Worm (Caenorhabditis elegans) whole organism, young adult: ENCODE results near the gene col-38.

Experiments used
- B0261.1 ChIP-seq: sonication (generic microtip); optimal IDR thresholded peaks from 2 replicates; lab custom pipeline; 2016; ENCODE audit warnings: mild to moderate bottlenecking, missing genetic modification characterization, moderate library complexity, missing compliant biosample characterization
- C17E4.6 ChIP-seq: fragments of 200-800 bp; sonication (Bioruptor generic); IDR thresholded peaks from 2 replicates; pipeline ENCODE4 v1.3.6; 2022; ENCODE audit warnings: missing genetic modification reagents, missing genetic modification characterization, missing compliant biosample characterization
- D2030.7 ChIP-seq: fragments of 200-800 bp; sonication (Bioruptor generic); IDR thresholded peaks from 2 replicates; pipeline ENCODE4 v1.3.6; 2022; ENCODE audit warnings: missing genetic modification reagents, missing genetic modification characterization, missing compliant biosample characterization
- F10E7.11 ChIP-seq: sonication (generic microtip); optimal IDR thresholded peaks from 2 replicates; lab custom pipeline; 2017; ENCODE audit warnings: mild to moderate bottlenecking, missing genetic modification characterization, moderate library complexity, missing compliant biosample characterization
- F22D6.2 ChIP-seq: sonication (generic microtip); optimal IDR thresholded peaks from 2 replicates; lab custom pipeline; 2016; ENCODE audit warnings: mild to moderate bottlenecking, missing genetic modification characterization, missing compliant biosample characterization
- F33H1.4 ChIP-seq: fragments of 200-800 bp; sonication (Bioruptor generic); IDR thresholded peaks from 2 replicates; pipeline ENCODE4 v1.3.6; 2022; ENCODE audit warnings: missing genetic modification reagents, missing genetic modification characterization, missing compliant biosample characterization
- F37B4.10 ChIP-seq: fragments of 200-800 bp; sonication (Bioruptor generic); IDR thresholded peaks from 2 replicates; pipeline ENCODE4 v1.3.6; 2022; ENCODE audit warnings: missing genetic modification characterization, missing compliant biosample characterization
- F49E8.2 ChIP-seq: sonication (generic microtip); optimal IDR thresholded peaks from 3 replicates; lab custom pipeline; 2017; ENCODE audit warnings: missing genetic modification characterization, mild to moderate bottlenecking, missing compliant biosample characterization, antibody characterized with exemption, moderate library complexity; ENCODE audit not compliant: insufficient read depth
- F55B11.4 ChIP-seq: sonication (generic microtip); optimal IDR thresholded peaks from 2 replicates; lab custom pipeline; 2016; ENCODE audit warnings: missing compliant biosample characterization, missing genetic modification characterization, borderline replicate concordance; ENCODE audit not compliant: insufficient read depth
- F57A8.1 ChIP-seq: fragments of 200-800 bp; sonication (Bioruptor generic); optimal IDR thresholded peaks from 2 replicates; lab custom pipeline; 2018; ENCODE audit warnings: mild to moderate bottlenecking, missing genetic modification characterization, moderate library complexity, missing compliant biosample characterization
- K11D2.4 ChIP-seq: fragments of 200-800 bp; sonication (Bioruptor generic); IDR thresholded peaks from 2 replicates; pipeline ENCODE4 v1.3.6; 2022; ENCODE audit warnings: missing genetic modification reagents, missing genetic modification characterization, missing compliant biosample characterization
- K12H6.12 ChIP-seq: fragments of 200-800 bp; sonication (Bioruptor generic); optimal IDR thresholded peaks from 2 replicates; lab custom pipeline; 2018; ENCODE audit warnings: mild to moderate bottlenecking, missing genetic modification characterization, missing compliant biosample characterization
- Y53F4B.3 ChIP-seq: fragments of 200-800 bp; sonication (Bioruptor generic); IDR thresholded peaks from 2 replicates; pipeline ENCODE4 v1.3.6; 2022; ENCODE audit warnings: missing genetic modification reagents, missing genetic modification characterization, missing compliant biosample characterization
- Y67H2A.10 ChIP-seq: fragments of 200-800 bp; sonication (Bioruptor generic); conservative IDR thresholded peaks from 2 replicates; pipeline ENCODE4 v1.3.6; 2022; ENCODE audit warnings: missing genetic modification reagents, missing genetic modification characterization, missing compliant biosample characterization
- ZK185.1 ChIP-seq: sonication (generic microtip); optimal IDR thresholded peaks from 2 replicates; lab custom pipeline; 2016; ENCODE audit warnings: mild to moderate bottlenecking, missing genetic modification characterization, missing compliant biosample characterization; ENCODE audit not compliant: poor library complexity, severe bottlenecking
- ama-1 ChIP-seq, 3 experiments: fragments of 150-350 bp in 1 of 3; sonication (generic microtip) in 2 of 3; optimal IDR thresholded peaks; 2 replicates each; lab custom pipeline; 2014 to 2018; ENCODE audit warnings: missing biosample characterization in 2 of 3, missing genetic modification characterization in 2 of 3, missing genetic modification reagents in 2 of 3
- aptf-2 ChIP-seq: fragments of 200-800 bp; sonication (Bioruptor generic); conservative IDR thresholded peaks from 2 replicates; pipeline ENCODE4 v1.3.6; 2022; ENCODE audit warnings: missing genetic modification reagents, missing genetic modification characterization, missing compliant biosample characterization
- aptf-3 ChIP-seq: fragments of 200-800 bp; sonication (Bioruptor generic); IDR thresholded peaks from 2 replicates; pipeline ENCODE4 v1.3.6; 2022; ENCODE audit warnings: missing genetic modification characterization, missing compliant biosample characterization
- atf-7 ChIP-seq: sonication (generic microtip); optimal IDR thresholded peaks from 2 replicates; lab custom pipeline; 2017; ENCODE audit warnings: mild to moderate bottlenecking, missing genetic modification characterization, missing compliant biosample characterization
- bed-1 ChIP-seq: fragments of 200-800 bp; sonication (Bioruptor generic); IDR thresholded peaks from 2 replicates; pipeline ENCODE4 v1.3.6; 2022; ENCODE audit warnings: missing genetic modification reagents, missing genetic modification characterization, missing compliant biosample characterization
- bed-2 ChIP-seq: fragments of 200-800 bp; sonication (Bioruptor generic); IDR thresholded peaks from 2 replicates; pipeline ENCODE4 v1.3.6; 2022; ENCODE audit warnings: missing genetic modification reagents, missing genetic modification characterization, missing compliant biosample characterization
- ccch-3 ChIP-seq: fragments of 200-800 bp; sonication (Bioruptor generic); optimal IDR thresholded peaks from 2 replicates; lab custom pipeline; 2018; ENCODE audit warnings: mild to moderate bottlenecking, missing genetic modification characterization, missing compliant biosample characterization
- cebp-1 ChIP-seq, 2 experiments: fragments of 200-800 bp in 1 of 2; sonication (Bioruptor generic) in 1 of 2; sonication (generic microtip) in 1 of 2; IDR thresholded peaks in 1 of 2; optimal IDR thresholded peaks in 1 of 2; 2 replicates each; pipeline versions ENCODE4 v1.3.6 to Lab custom; 2017 to 2022; ENCODE audit warnings: missing compliant biosample characterization in 2 of 2, missing genetic modification characterization in 2 of 2, mild to moderate bottlenecking in 1 of 2, missing genetic modification reagents in 1 of 2, moderate library complexity in 1 of 2
- cebp-2 ChIP-seq: fragments of 200-800 bp; sonication (Bioruptor generic); IDR thresholded peaks from 2 replicates; pipeline ENCODE4 v1.3.6; 2022; ENCODE audit warnings: missing genetic modification characterization, missing compliant biosample characterization
- ceh-91 ChIP-seq: fragments of 200-800 bp; sonication (Bioruptor generic); IDR thresholded peaks from 2 replicates; pipeline ENCODE4 v1.3.6; 2022; ENCODE audit warnings: missing genetic modification reagents, missing genetic modification characterization, missing compliant biosample characterization
- gei-17 ChIP-seq: fragments of 200-800 bp; sonication (Bioruptor generic); optimal IDR thresholded peaks from 2 replicates; lab custom pipeline; 2018; ENCODE audit warnings: mild to moderate bottlenecking, missing genetic modification characterization, missing compliant biosample characterization
- hmg-1.2 ChIP-seq: fragments of 200-800 bp; sonication (Bioruptor generic); IDR thresholded peaks from 2 replicates; pipeline ENCODE4 v1.3.6; 2022; ENCODE audit warnings: missing genetic modification reagents, missing genetic modification characterization, missing compliant biosample characterization
- hrde-1 ChIP-seq: sonication (generic microtip); optimal IDR thresholded peaks from 2 replicates; lab custom pipeline; 2016; ENCODE audit warnings: missing genetic modification characterization, mild to moderate bottlenecking, missing compliant biosample characterization, moderate library complexity, missing genotype, missing genetic modification reagents, borderline replicate concordance
- lin-26 ChIP-seq: fragments of 200-800 bp; sonication (Bioruptor generic); IDR thresholded peaks from 2 replicates; pipeline ENCODE4 v1.3.6; 2022; ENCODE audit warnings: missing genetic modification reagents, missing genetic modification characterization, missing compliant biosample characterization
- lin-40 ChIP-seq: sonication (generic microtip); optimal IDR thresholded peaks from 2 replicates; lab custom pipeline; 2016; ENCODE audit warnings: missing genetic modification characterization, mild to moderate bottlenecking, missing compliant biosample characterization, missing genotype, missing genetic modification reagents
- lir-1 ChIP-seq: fragments of 200-800 bp; sonication (Bioruptor generic); conservative IDR thresholded peaks from 2 replicates; pipeline ENCODE4 v1.3.6; 2022; ENCODE audit warnings: missing genetic modification reagents, missing genetic modification characterization, missing compliant biosample characterization
- lsl-1 ChIP-seq: fragments of 200-800 bp; sonication (Bioruptor generic); optimal IDR thresholded peaks from 2 replicates; lab custom pipeline; 2018; ENCODE audit warnings: mild to moderate bottlenecking, missing genetic modification characterization, moderate library complexity, missing compliant biosample characterization
- madf-6 ChIP-seq: fragments of 200-800 bp; sonication (Bioruptor generic); IDR thresholded peaks from 2 replicates; pipeline ENCODE4 v1.3.6; 2022; ENCODE audit warnings: missing genetic modification reagents, missing genetic modification characterization, missing compliant biosample characterization
- madf-8 ChIP-seq: fragments of 200-800 bp; sonication (Bioruptor generic); conservative IDR thresholded peaks from 2 replicates; pipeline ENCODE4 v1.3.6; 2022; ENCODE audit warnings: missing genetic modification reagents, missing genetic modification characterization, missing compliant biosample characterization
- mcd-1 ChIP-seq: fragments of 200-800 bp; sonication (Bioruptor generic); IDR thresholded peaks from 2 replicates; pipeline ENCODE4 v1.3.6; 2022; ENCODE audit warnings: missing genetic modification reagents, missing genetic modification characterization, missing compliant biosample characterization
- nfyb-1 ChIP-seq: fragments of 200-800 bp; sonication (Bioruptor generic); IDR thresholded peaks from 2 replicates; pipeline ENCODE4 v1.3.6; 2022; ENCODE audit warnings: missing genetic modification reagents, missing genetic modification characterization, missing compliant biosample characterization
- nhr-120 ChIP-seq: fragments of 200-800 bp; sonication (Bioruptor generic); IDR thresholded peaks from 2 replicates; pipeline ENCODE4 v1.3.6; 2022; ENCODE audit warnings: missing genetic modification characterization, missing compliant biosample characterization
- nhr-27 ChIP-seq: fragments of 200-800 bp; sonication (Bioruptor generic); optimal IDR thresholded peaks from 2 replicates; lab custom pipeline; 2018; ENCODE audit warnings: mild to moderate bottlenecking, missing genetic modification characterization, moderate library complexity, missing compliant biosample characterization
- pha-4 ChIP-seq: fragments of 150-350 bp; sonication (generic microtip); optimal IDR thresholded peaks from 2 replicates; lab custom pipeline; 2014; ENCODE audit warnings: missing biosample characterization, missing genetic modification reagents, missing genetic modification characterization
- repo-1 ChIP-seq: sonication (generic microtip); optimal IDR thresholded peaks from 2 replicates; lab custom pipeline; 2017; ENCODE audit warnings: mild to moderate bottlenecking, missing genetic modification characterization, missing compliant biosample characterization
- rpc-1 ChIP-seq, 2 experiments: fragments of 150-350 bp in 1 of 2; sonication (generic microtip) in 1 of 2; optimal IDR thresholded peaks; 2 replicates each; lab custom pipeline; 2014 to 2018; ENCODE audit warnings: missing biosample characterization in 1 of 2, missing genetic modification characterization in 1 of 2, missing genetic modification reagents in 1 of 2, missing genotype in 1 of 2
- snpc-1.1 ChIP-seq: sonication (generic microtip); optimal IDR thresholded peaks from 2 replicates; lab custom pipeline; 2017; ENCODE audit warnings: missing genetic modification characterization, mild to moderate bottlenecking, missing compliant biosample characterization, antibody characterized with exemption, moderate library complexity, missing genotype, missing genetic modification reagents; ENCODE audit not compliant: insufficient read depth
- tbp1 ChIP-seq: fragments of 200-800 bp; sonication (Bioruptor generic); optimal IDR thresholded peaks from 2 replicates; lab custom pipeline; 2018; ENCODE audit warnings: mild to moderate bottlenecking, missing genetic modification characterization, missing compliant biosample characterization
- tbx-9 ChIP-seq: sonication (generic microtip); optimal IDR thresholded peaks from 2 replicates; lab custom pipeline; 2016; ENCODE audit warnings: borderline replicate concordance, missing genetic modification characterization, inconsistent platforms, missing compliant biosample characterization
- ztf-22 ChIP-seq: fragments of 200-800 bp; sonication (Bioruptor generic); optimal IDR thresholded peaks from 2 replicates; lab custom pipeline; 2018; ENCODE audit warnings: mild to moderate bottlenecking, missing genetic modification characterization, moderate library complexity, missing compliant biosample characterization
- ztf-6 ChIP-seq: fragments of 200-800 bp; sonication (Bioruptor generic); IDR thresholded peaks from 2 replicates; pipeline ENCODE4 v1.3.6; 2022; ENCODE audit warnings: missing genetic modification reagents, missing genetic modification characterization, missing compliant biosample characterization

col-38 gene

ce11 chrII:8577509-8578099 is 8.7 kb upstream of the col-38 start, which contains the start of gene F54C9.9 (continued):
- no peak for TF ChIP-seq F55B11.4
- TF ChIP-seq hrde-1 (tag; lab: Kevin White, UChicago) = peak; percentile 46
- no peak for TF ChIP-seq bed-1
- no peak for TF ChIP-seq ama-1 (optimal IDR thresholded peaks at IDR 0.05; lab: Kevin White, UChicago)
- TF ChIP-seq ama-1 (GFP tag; optimal IDR thresholded peaks at IDR 0.05; lab: Kevin White, UChicago) = peak in 1 of 2 experiments; percentile 77
- no peak for TF ChIP-seq nhr-27 (tag; lab: Kevin White, UChicago)
- peak; percentile 79 for TF ChIP-seq F49E8.2 (tag; lab: Kevin White, UChicago)
- TF ChIP-seq F22D6.2 (tag; lab: Kevin White, UChicago) = no peak
- peak; percentile 17 for TF ChIP-seq repo-1 (tag; lab: Kevin White, UChicago)
- TF ChIP-seq rpc-1 (optimal IDR thresholded peaks at IDR 0.05; lab: Kevin White, UChicago) = no peak
- TF ChIP-seq rpc-1 (tag; optimal IDR thresholded peaks at IDR 0.05; lab: Kevin White, UChicago) = peak; percentile 0
- no peak for TF ChIP-seq F57A8.1 (GFP tag; lab: Kevin White, UChicago)
- TF ChIP-seq atf-7 (tag; lab: Kevin White, UChicago) = no peak
- no peak for TF ChIP-seq nhr-120 (GFP tag; lab: Robert Waterston, UW)
- TF ChIP-seq hmg-1.2 (GFP tag; lab: Robert Waterston, UW) = peak; percentile 32; the same call in 1 of the 2 replicates
- TF ChIP-seq gei-17 (GFP tag; lab: Kevin White, UChicago) = no peak
- no peak for TF ChIP-seq snpc-1.1 (tag; lab: Kevin White, UChicago)
- TF ChIP-seq lir-1 = no peak
- no peak for TF ChIP-seq bed-2 (GFP tag; lab: Robert Waterston, UW)
- TF ChIP-seq Y67H2A.10 (GFP tag; lab: Robert Waterston, UW) = no peak
- no peak for TF ChIP-seq Y53F4B.3
- TF ChIP-seq ztf-6 (GFP tag; lab: Robert Waterston, UW) = no peak
- TF ChIP-seq aptf-2 = no peak
- peak; percentile 71 for TF ChIP-seq madf-6
- no peak for TF ChIP-seq ceh-91 (GFP tag; lab: Robert Waterston, UW)
- no peak for TF ChIP-seq nfyb-1 (GFP tag; lab: Robert Waterston, UW)
- no peak for TF ChIP-seq B0261.1 (tag; lab: Kevin White, UChicago)
- TF ChIP-seq F10E7.11 (tag; lab: Kevin White, UChicago) = no peak
- peak; percentile 11 for TF ChIP-seq tbp1 (GFP tag; lab: Kevin White, UChicago)
- TF ChIP-seq F37B4.10 (GFP tag; lab: Robert Waterston, UW) = no peak
- TF ChIP-seq cebp-1 (GFP tag; IDR thresholded peaks at IDR 0.05; lab: Robert Waterston, UW) = no peak
- peak; percentile 39 for TF ChIP-seq cebp-1 (tag; optimal IDR thresholded peaks at IDR 0.05; lab: Kevin White, UChicago)
- TF ChIP-seq ccch-3 (GFP tag; lab: Kevin White, UChicago) = no peak
- no peak for TF ChIP-seq ztf-22 (GFP tag; lab: Kevin White, UChicago)
- TF ChIP-seq lin-40 (tag; lab: Kevin White, UChicago) = no peak
- TF ChIP-seq C17E4.6 (GFP tag; lab: Robert Waterston, UW) = peak; percentile 48; the same call in 1 of the 2 replicates
- TF ChIP-seq D2030.7 (GFP tag; lab: Robert Waterston, UW) = no peak
- TF ChIP-seq madf-8 (GFP tag; lab: Robert Waterston, UW) = peak; percentile 47
- no peak for TF ChIP-seq pha-4 (tag; lab: Kevin White, UChicago)
- TF ChIP-seq K11D2.4 (GFP tag; lab: Robert Waterston, UW) = no peak
- no peak for TF ChIP-seq aptf-3 (GFP tag; lab: Robert Waterston, UW)
- TF ChIP-seq lin-26 (GFP tag; lab: Robert Waterston, UW) = peak; percentile 73
- TF ChIP-seq F33H1.4 (GFP tag; lab: Robert Waterston, UW) = peak; percentile 28; the same call in 1 of the 2 replicates
- TF ChIP-seq tbx-9 (tag; lab: Kevin White, UChicago) = no peak
- TF ChIP-seq lsl-1 (GFP tag; lab: Kevin White, UChicago) = peak; percentile 50
- TF ChIP-seq mcd-1 (GFP tag; lab: Robert Waterston, UW) = peak; percentile 52
- TF ChIP-seq cebp-2 (GFP tag; lab: Robert Waterston, UW) = no peak
- TF ChIP-seq K12H6.12 (tag; lab: Kevin White, UChicago) = no peak
- TF ChIP-seq ZK185.1 (tag; lab: Kevin White, UChicago) = no peak
